Worm (Caenorhabditis elegans) whole organism, young adult: ENCODE measurements around the gene acy-1.

Source experiments
- B0336.3 ChIP-seq: fragments of 200-800 bp; sonication (Bioruptor generic); IDR thresholded peaks from 2 replicates; pipeline ENCODE4 v1.3.6; 2022; ENCODE audit warnings: missing genetic modification characterization, missing compliant biosample characterization
- F23B12.7 ChIP-seq: sonication (generic microtip); optimal IDR thresholded peaks from 2 replicates; lab custom pipeline; 2017; ENCODE audit warnings: missing genetic modification characterization, mild to moderate bottlenecking, missing compliant biosample characterization, antibody characterized with exemption, moderate library complexity; ENCODE audit not compliant: insufficient read depth
- F33H1.4 ChIP-seq: fragments of 200-800 bp; sonication (Bioruptor generic); IDR thresholded peaks from 2 replicates; pipeline ENCODE4 v1.3.6; 2022; ENCODE audit warnings: missing genetic modification reagents, missing genetic modification characterization, missing compliant biosample characterization
- F52B5.7 ChIP-seq: sonication (generic microtip); optimal IDR thresholded peaks from 2 replicates; lab custom pipeline; 2016; ENCODE audit warnings: mild to moderate bottlenecking, missing genetic modification characterization, missing compliant biosample characterization
- F55B11.4 ChIP-seq: sonication (generic microtip); optimal IDR thresholded peaks from 2 replicates; lab custom pipeline; 2016; ENCODE audit warnings: missing compliant biosample characterization, missing genetic modification characterization, borderline replicate concordance; ENCODE audit not compliant: insufficient read depth
- K12H6.12 ChIP-seq: fragments of 200-800 bp; sonication (Bioruptor generic); optimal IDR thresholded peaks from 2 replicates; lab custom pipeline; 2018; ENCODE audit warnings: mild to moderate bottlenecking, missing genetic modification characterization, missing compliant biosample characterization
- Y79H2A.3 ChIP-seq: fragments of 200-800 bp; sonication (Bioruptor generic); conservative IDR thresholded peaks from 2 replicates; pipeline ENCODE4 v1.3.6; 2022; ENCODE audit warnings: missing genetic modification reagents, missing genetic modification characterization, missing compliant biosample characterization
- aptf-2 ChIP-seq: fragments of 200-800 bp; sonication (Bioruptor generic); conservative IDR thresholded peaks from 2 replicates; pipeline ENCODE4 v1.3.6; 2022; ENCODE audit warnings: missing genetic modification reagents, missing genetic modification characterization, missing compliant biosample characterization
- atf-7 ChIP-seq: sonication (generic microtip); optimal IDR thresholded peaks from 2 replicates; lab custom pipeline; 2017; ENCODE audit warnings: mild to moderate bottlenecking, missing genetic modification characterization, missing compliant biosample characterization
- cebp-1 ChIP-seq, 2 experiments: fragments of 200-800 bp in 1 of 2; sonication (Bioruptor generic) in 1 of 2; sonication (generic microtip) in 1 of 2; IDR thresholded peaks in 1 of 2; optimal IDR thresholded peaks in 1 of 2; 2 replicates each; pipeline versions ENCODE4 v1.3.6 to Lab custom; 2017 to 2022; ENCODE audit warnings: missing compliant biosample characterization in 2 of 2, missing genetic modification characterization in 2 of 2, mild to moderate bottlenecking in 1 of 2, missing genetic modification reagents in 1 of 2, moderate library complexity in 1 of 2
- cebp-2 ChIP-seq: fragments of 200-800 bp; sonication (Bioruptor generic); IDR thresholded peaks from 2 replicates; pipeline ENCODE4 v1.3.6; 2022; ENCODE audit warnings: missing genetic modification characterization, missing compliant biosample characterization
- ceh-27 ChIP-seq: fragments of 200-800 bp; sonication (Bioruptor generic); optimal IDR thresholded peaks from 2 replicates; lab custom pipeline; 2018; ENCODE audit warnings: mild to moderate bottlenecking, missing genetic modification characterization, moderate library complexity, missing compliant biosample characterization
- ceh-40 ChIP-seq: fragments of 200-800 bp; sonication (Bioruptor generic); IDR thresholded peaks from 2 replicates; pipeline ENCODE4 v1.3.6; 2022; ENCODE audit warnings: missing genetic modification characterization, missing compliant biosample characterization
- ceh-58 ChIP-seq: fragments of 200-800 bp; sonication (Bioruptor generic); IDR thresholded peaks from 2 replicates; pipeline ENCODE4 v1.3.6; 2022; ENCODE audit warnings: missing genetic modification characterization, missing compliant biosample characterization
- dox-1 ChIP-seq: fragments of 200-800 bp; sonication (Bioruptor generic); IDR thresholded peaks from 2 replicates; pipeline ENCODE4 v1.3.6; 2022; ENCODE audit warnings: missing genetic modification reagents, missing genetic modification characterization, missing compliant biosample characterization
- dpl-1 ChIP-seq: fragments of 150-350 bp; optimal IDR thresholded peaks from 2 replicates; lab custom pipeline; 2014; ENCODE audit warnings: missing biosample characterization, missing genetic modification reagents, missing genetic modification characterization
- egl-18 ChIP-seq: fragments of 200-800 bp; sonication (Bioruptor generic); IDR thresholded peaks from 2 replicates; pipeline ENCODE4 v1.3.6; 2022; ENCODE audit warnings: missing genetic modification reagents, missing genetic modification characterization, missing compliant biosample characterization
- egl-44 ChIP-seq: fragments of 200-800 bp; sonication (Bioruptor generic); IDR thresholded peaks from 2 replicates; pipeline ENCODE4 v1.3.6; 2022; ENCODE audit warnings: missing genetic modification reagents, missing genetic modification characterization, missing compliant biosample characterization
- ekl-4 ChIP-seq: fragments of 200-800 bp; sonication (Bioruptor generic); IDR thresholded peaks from 2 replicates; pipeline ENCODE4 v1.3.6; 2022; ENCODE audit warnings: missing genetic modification reagents, missing genetic modification characterization, missing compliant biosample characterization
- hlh-12 ChIP-seq: sonication (generic microtip); optimal IDR thresholded peaks from 2 replicates; lab custom pipeline; 2016; ENCODE audit warnings: missing genetic modification characterization, missing compliant biosample characterization
- hlh-26 ChIP-seq: fragments of 200-800 bp; sonication (Bioruptor generic); conservative IDR thresholded peaks from 2 replicates; pipeline ENCODE4 v1.3.6; 2022; ENCODE audit warnings: missing genetic modification reagents, missing genetic modification characterization, missing compliant biosample characterization
- hrde-1 ChIP-seq: sonication (generic microtip); optimal IDR thresholded peaks from 2 replicates; lab custom pipeline; 2016; ENCODE audit warnings: missing genetic modification characterization, mild to moderate bottlenecking, missing compliant biosample characterization, moderate library complexity, missing genotype, missing genetic modification reagents, borderline replicate concordance
- lin-40 ChIP-seq: sonication (generic microtip); optimal IDR thresholded peaks from 2 replicates; lab custom pipeline; 2016; ENCODE audit warnings: missing genetic modification characterization, mild to moderate bottlenecking, missing compliant biosample characterization, missing genotype, missing genetic modification reagents
- lin-54 ChIP-seq: fragments of 200-800 bp; sonication (Bioruptor generic); optimal IDR thresholded peaks from 2 replicates; lab custom pipeline; 2018; ENCODE audit warnings: mild to moderate bottlenecking, missing genetic modification characterization, missing compliant biosample characterization
- lsl-1 ChIP-seq: fragments of 200-800 bp; sonication (Bioruptor generic); optimal IDR thresholded peaks from 2 replicates; lab custom pipeline; 2018; ENCODE audit warnings: mild to moderate bottlenecking, missing genetic modification characterization, moderate library complexity, missing compliant biosample characterization
- lsy-27 ChIP-seq: sonication (generic microtip); optimal IDR thresholded peaks from 2 replicates; lab custom pipeline; 2017; ENCODE audit warnings: missing genetic modification characterization, mild to moderate bottlenecking, missing compliant biosample characterization, antibody characterized with exemption, missing genotype, borderline replicate concordance; ENCODE audit not compliant: insufficient read depth
- madf-3 ChIP-seq: fragments of 200-800 bp; sonication (Bioruptor generic); IDR thresholded peaks from 2 replicates; pipeline ENCODE4 v1.3.6; 2022; ENCODE audit warnings: missing genetic modification reagents, missing genetic modification characterization, missing compliant biosample characterization
- madf-6 ChIP-seq: fragments of 200-800 bp; sonication (Bioruptor generic); IDR thresholded peaks from 2 replicates; pipeline ENCODE4 v1.3.6; 2022; ENCODE audit warnings: missing genetic modification reagents, missing genetic modification characterization, missing compliant biosample characterization
- mcd-1 ChIP-seq: fragments of 200-800 bp; sonication (Bioruptor generic); IDR thresholded peaks from 2 replicates; pipeline ENCODE4 v1.3.6; 2022; ENCODE audit warnings: missing genetic modification reagents, missing genetic modification characterization, missing compliant biosample characterization
- nfya-2 ChIP-seq: fragments of 200-800 bp; sonication (Bioruptor generic); IDR thresholded peaks from 2 replicates; pipeline ENCODE4 v1.3.6; 2022; ENCODE audit warnings: missing genetic modification reagents, missing genetic modification characterization, missing compliant biosample characterization
- nhr-80 ChIP-seq: sonication (generic microtip); optimal IDR thresholded peaks from 2 replicates; lab custom pipeline; 2016; ENCODE audit warnings: missing genetic modification characterization, missing compliant biosample characterization
- somi-1 ChIP-seq: fragments of 200-800 bp; sonication (Bioruptor generic); optimal IDR thresholded peaks from 2 replicates; lab custom pipeline; 2018; ENCODE audit warnings: mild to moderate bottlenecking, missing genetic modification characterization, missing compliant biosample characterization
- sptf-2 ChIP-seq: fragments of 200-800 bp; sonication (Bioruptor generic); optimal IDR thresholded peaks from 2 replicates; lab custom pipeline; 2018; ENCODE audit warnings: mild to moderate bottlenecking, missing genetic modification characterization, missing compliant biosample characterization
- zfh-2 ChIP-seq: fragments of 200-800 bp; sonication (Bioruptor generic); conservative IDR thresholded peaks from 2 replicates; pipeline ENCODE4 v1.3.6; 2022; ENCODE audit warnings: missing genetic modification reagents, missing genetic modification characterization, missing compliant biosample characterization

Gene acy-1

ce11 chrIII:4720620-4721227 lies 1.2 kb upstream of the acy-1 start, which contains the start of gene emb-5 (continued):
- TF ChIP-seq madf-6 (GFP tag; lab: Robert Waterston, UW) (peak; percentile 43; the same call in 1 of the 2 replicates), F52B5.7 (tag; lab: Kevin White, UChicago) (no peak), cebp-1 (GFP tag; IDR thresholded peaks at IDR 0.05; lab: Robert Waterston, UW) (no peak), cebp-1 (tag; optimal IDR thresholded peaks at IDR 0.05; lab: Kevin White, UChicago) (no peak), K12H6.12 (tag; lab: Kevin White, UChicago) (no peak), F23B12.7 (tag; lab: Kevin White, UChicago) (no peak), ceh-40 (no peak), Y79H2A.3 (GFP tag; lab: Robert Waterston, UW) (no peak), lin-54 (GFP tag; lab: Kevin White, UChicago) (peak; percentile 90), ekl-4 (no peak), nfya-2 (GFP tag; lab: Robert Waterston, UW) (no peak), hlh-26 (GFP tag; lab: Robert Waterston, UW) (no peak), ceh-27 (GFP tag; lab: Kevin White, UChicago) (no peak), dpl-1 (GFP tag; lab: Kevin White, UChicago) (peak; percentile 63), F55B11.4 (tag; lab: Kevin White, UChicago) (no peak), egl-44 (GFP tag; lab: Robert Waterston, UW) (no peak), cebp-2 (GFP tag; lab: Robert Waterston, UW) (no peak), hrde-1 (tag; lab: Kevin White, UChicago) (no peak), lin-40 (tag; lab: Kevin White, UChicago) (no peak), dox-1 (GFP tag; lab: Robert Waterston, UW) (peak; percentile 72), nhr-80 (tag; lab: Kevin White, UChicago) (no peak), B0336.3 (GFP tag; lab: Robert Waterston, UW) (no peak), aptf-2 (GFP tag; lab: Robert Waterston, UW) (no peak), egl-18 (GFP tag; lab: Robert Waterston, UW) (no peak), F33H1.4 (GFP tag; lab: Robert Waterston, UW) (0 out of 2 replicates have a peak, but pooled peaks have one; percentile 41), lsl-1 (GFP tag; lab: Kevin White, UChicago) (peak; percentile 44), somi-1 (no peak), sptf-2 (GFP tag; lab: Kevin White, UChicago) (no peak), ceh-58 (no peak), lsy-27 (tag; lab: Kevin White, UChicago) (no peak), mcd-1 (GFP tag; lab: Robert Waterston, UW) (peak; percentile 92), madf-3 (GFP tag; lab: Robert Waterston, UW) (no peak), hlh-12 (tag; lab: Kevin White, UChicago) (no peak)

ce11 chrIII:4723922-4724321 lies 2.0 kb downstream of the acy-1 start:
- no peak for TF ChIP-seq atf-7
- peak; percentile 54 for TF ChIP-seq zfh-2
